Worm (Caenorhabditis elegans): ENCODE measurements around the gene spig-6.

DNA sequence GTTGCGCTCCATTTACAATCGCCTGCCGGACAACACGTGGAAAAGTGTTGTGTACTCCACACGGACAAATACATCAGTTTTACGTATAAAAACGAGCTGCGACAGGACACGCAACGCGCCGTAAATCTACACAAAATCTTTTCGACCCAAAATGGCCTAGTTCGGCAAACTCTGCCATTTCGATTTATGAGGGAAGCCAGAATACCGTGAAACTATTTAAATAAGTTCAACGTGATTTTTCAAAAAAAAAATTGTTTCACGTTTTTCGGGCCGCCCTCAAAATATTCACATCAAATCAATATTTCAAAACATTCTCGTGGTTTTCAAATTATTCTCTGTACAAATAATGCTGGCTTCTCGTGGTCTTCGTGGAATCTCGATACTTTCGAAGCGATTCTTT lies 45.5 kb downstream of the spig-6 start, which contains the start of gene F36D3.8:
- no peak for TF ChIP-seq skn-1 (tag; optimal IDR thresholded peaks at IDR 0.05)
- no peak for TF ChIP-seq nhr-11 (tag; optimal IDR thresholded peaks at IDR 0.05)
